Worm (Caenorhabditis elegans): Measurements from ENCODE around the gene cox-6B.

Gene cox-6B

DNA sequence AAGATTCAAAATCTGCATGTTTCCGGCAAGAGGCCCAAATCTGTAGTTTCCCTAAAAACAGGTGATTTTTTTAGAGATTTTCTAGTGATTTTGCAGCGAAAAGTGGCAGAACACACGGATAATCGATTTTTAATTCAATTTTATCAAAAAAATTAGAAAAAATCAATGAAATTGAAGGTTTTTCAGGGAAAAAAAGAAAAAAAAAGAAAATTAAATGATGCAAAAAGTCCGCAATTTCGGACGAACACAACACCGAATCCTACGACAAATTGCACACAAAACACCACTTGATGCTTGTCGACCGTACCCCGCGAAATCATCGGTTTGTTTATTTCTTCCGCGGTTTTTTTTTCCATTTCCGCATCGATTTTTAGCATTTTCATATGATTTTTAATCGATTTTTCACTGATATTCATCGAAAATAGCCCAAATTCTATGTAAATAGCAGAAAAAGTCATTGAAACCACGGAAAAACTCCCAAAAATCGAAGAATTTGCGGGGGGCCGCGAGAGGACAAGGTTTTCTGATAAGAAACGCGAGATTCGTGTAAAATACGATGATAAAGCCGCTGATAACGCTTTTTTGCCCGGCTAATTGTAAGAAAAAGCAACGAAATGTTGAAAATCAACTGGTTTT lies 115.6 kb downstream of the cox-6B start, which contains the start of gene tufm-1:
Gene tufm-1 (minus strand): TSS at position 51 of the 636 bp plus-strand sequence.
- TF ChIP-seq nhr-11 (tag; optimal IDR thresholded peaks at IDR 0.05), result no peak
- TF ChIP-seq elt-1 (tag; optimal IDR thresholded peaks at IDR 0.05), result no peak
- peak; percentile 23 for TF ChIP-seq skn-1 (tag; optimal IDR thresholded peaks at IDR 0.05)
- peak; percentile 37 for TF ChIP-seq egl-5 (tag; optimal IDR thresholded peaks at IDR 0.05)
- TF ChIP-seq hmg-11 (tag; optimal IDR thresholded peaks at IDR 0.05), result peak; percentile 61
- TF ChIP-seq elt-2 (tag; optimal IDR thresholded peaks at IDR 0.05), result peak; percentile 48
- no peak for TF ChIP-seq nhr-23 (tag; optimal IDR thresholded peaks at IDR 0.05)
- no peak for TF ChIP-seq mml-1 (tag; optimal IDR thresholded peaks at IDR 0.05)
- TF ChIP-seq daf-12 (tag; optimal IDR thresholded peaks at IDR 0.05), result no peak
- TF ChIP-seq lin-39 (tag; optimal IDR thresholded peaks at IDR 0.05), result peak; percentile 18
- TF ChIP-seq lin-15B (tag; optimal IDR thresholded peaks at IDR 0.05), result peak; percentile 76
- TF ChIP-seq egl-27 (tag; optimal IDR thresholded peaks at IDR 0.05), result no peak
- peak; percentile 74 for TF ChIP-seq pha-4 (tag; optimal IDR thresholded peaks at IDR 0.05)
- no peak for TF ChIP-seq tbx-2 (tag; optimal IDR thresholded peaks at IDR 0.05)
- peak; percentile 90 for TF ChIP-seq nfya-1 (tag; optimal IDR thresholded peaks at IDR 0.05; ENCODE audit: insufficient read depth)
- TF ChIP-seq ceh-28 (tag; optimal IDR thresholded peaks at IDR 0.05), result peak; percentile 36
- TF ChIP-seq nhr-67 (tag; optimal IDR thresholded peaks at IDR 0.05), result no peak
- no peak for TF ChIP-seq fkh-10 (GFP tag; optimal IDR thresholded peaks at IDR 0.05)
- TF ChIP-seq ztf-4 (tag; optimal IDR thresholded peaks at IDR 0.05), result no peak

DNA sequence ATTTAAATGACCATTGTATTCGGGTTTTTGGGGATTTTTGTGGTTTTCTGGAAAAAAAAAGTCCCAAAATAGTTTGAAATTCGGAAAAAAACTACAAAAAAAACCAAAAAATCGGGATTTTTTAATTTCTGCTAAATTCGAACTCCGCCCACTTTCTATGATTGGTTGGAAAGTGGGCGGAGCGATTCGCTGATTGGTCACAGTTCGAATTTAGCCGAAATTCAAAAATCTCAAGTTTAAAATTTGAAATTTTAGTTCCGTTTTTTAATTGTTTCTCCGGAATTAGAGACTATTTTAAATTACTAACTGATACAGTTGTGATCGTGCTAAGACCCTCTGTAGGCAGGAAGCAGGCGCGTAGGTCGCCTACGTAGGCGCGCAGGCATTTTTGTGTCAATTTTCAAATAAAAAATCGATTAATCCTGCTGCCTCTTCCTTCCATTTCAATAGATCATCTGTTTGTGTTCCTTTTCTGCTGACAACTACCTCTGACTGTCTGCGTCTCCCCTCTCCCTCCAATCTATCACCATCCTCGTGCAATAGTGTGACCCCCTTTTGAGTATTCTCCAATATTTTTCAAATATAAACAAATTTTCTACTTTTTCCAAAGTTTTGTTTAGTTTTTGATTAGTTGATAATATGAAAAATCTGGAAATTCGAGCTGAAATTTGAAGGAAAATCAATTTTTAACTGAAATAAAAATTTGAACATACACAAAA lies 116.9 kb downstream of the cox-6B start:
- no peak for TF ChIP-seq aly-2 (tag; optimal IDR thresholded peaks at IDR 0.05)
- peak; percentile 93 for TF ChIP-seq nfya-1 (tag; optimal IDR thresholded peaks at IDR 0.05; ENCODE audit: insufficient read depth)
- TF ChIP-seq jun-1 (tag; optimal IDR thresholded peaks at IDR 0.05), result no peak
- no peak for TF ChIP-seq elt-2 (tag; optimal IDR thresholded peaks at IDR 0.05)
- TF ChIP-seq pha-4 (tag; optimal IDR thresholded peaks at IDR 0.05), result peak; percentile 48
- TF ChIP-seq hmg-11 (tag; optimal IDR thresholded peaks at IDR 0.05), result no peak
- TF ChIP-seq nhr-23 (tag; optimal IDR thresholded peaks at IDR 0.05), result peak; percentile 0

DNA sequence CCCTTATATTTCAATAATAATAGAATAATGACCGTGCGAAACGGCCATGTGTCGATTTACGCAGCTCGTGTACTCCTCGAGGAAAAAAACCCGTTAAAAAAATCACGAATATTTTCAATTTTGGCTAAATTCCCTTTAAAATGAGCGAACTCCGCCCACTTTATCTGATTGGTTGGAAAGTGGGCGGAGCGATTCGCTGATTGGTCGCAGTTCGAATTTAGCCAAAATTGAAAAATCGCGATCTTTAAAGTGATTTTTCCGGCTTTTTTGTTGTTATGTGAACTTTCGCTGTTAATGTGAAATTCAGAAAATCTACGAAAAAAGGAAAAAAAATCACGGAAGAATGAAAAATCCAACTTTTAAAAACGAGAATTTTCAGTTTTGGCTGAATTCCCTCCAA lies 118.4 kb downstream of the cox-6B start:
- TF ChIP-seq nfya-1 (tag; optimal IDR thresholded peaks at IDR 0.05; ENCODE audit: insufficient read depth) (peak; percentile 77), nhr-76 (tag; optimal IDR thresholded peaks at IDR 0.05) (no peak)

DNA sequence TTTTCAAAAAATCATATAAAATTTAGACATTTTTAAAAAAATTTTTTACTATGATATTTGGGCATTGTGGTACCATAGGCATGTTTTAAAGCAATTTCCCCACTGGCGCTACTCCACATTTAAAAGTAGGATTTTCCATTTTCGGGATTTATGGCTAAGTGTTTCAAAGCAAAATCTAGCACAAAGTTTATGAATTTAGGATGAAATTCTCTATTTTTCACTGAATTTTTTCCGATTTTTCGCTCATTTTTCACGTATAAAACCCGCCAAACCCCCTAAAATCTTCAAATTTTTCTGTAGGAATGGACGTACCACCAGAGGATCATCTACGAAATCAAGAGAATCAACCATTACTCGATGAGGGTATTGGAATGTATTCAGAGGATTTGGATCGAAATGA lies 119.5 kb downstream of the cox-6B start, which contains the start of gene pipp-4P:
Gene pipp-4P (plus strand): TSS at position 301 of the 400 bp plus-strand sequence.
- TF ChIP-seq eor-1 (tag; optimal IDR thresholded peaks at IDR 0.05), result no peak
- TF ChIP-seq ceh-9 (tag; optimal IDR thresholded peaks at IDR 0.05), result no peak
- TF ChIP-seq nfya-1 (tag; optimal IDR thresholded peaks at IDR 0.05; ENCODE audit: insufficient read depth), result no peak
- no peak for TF ChIP-seq ztf-11 (tag; optimal IDR thresholded peaks at IDR 0.05)
- no peak for TF ChIP-seq ama-1 (optimal IDR thresholded peaks at IDR 0.05)
- no peak for TF ChIP-seq lsy-12 (tag; optimal IDR thresholded peaks at IDR 0.05)
- no peak for TF ChIP-seq R02D3.7 (tag; optimal IDR thresholded peaks at IDR 0.05)
- no peak for TF ChIP-seq ceh-16 (tag; optimal IDR thresholded peaks at IDR 0.05)
- no peak for TF ChIP-seq snpc-4 (tag; optimal IDR thresholded peaks at IDR 0.05)
- no peak for TF ChIP-seq ztf-4 (tag; optimal IDR thresholded peaks at IDR 0.05)

DNA sequence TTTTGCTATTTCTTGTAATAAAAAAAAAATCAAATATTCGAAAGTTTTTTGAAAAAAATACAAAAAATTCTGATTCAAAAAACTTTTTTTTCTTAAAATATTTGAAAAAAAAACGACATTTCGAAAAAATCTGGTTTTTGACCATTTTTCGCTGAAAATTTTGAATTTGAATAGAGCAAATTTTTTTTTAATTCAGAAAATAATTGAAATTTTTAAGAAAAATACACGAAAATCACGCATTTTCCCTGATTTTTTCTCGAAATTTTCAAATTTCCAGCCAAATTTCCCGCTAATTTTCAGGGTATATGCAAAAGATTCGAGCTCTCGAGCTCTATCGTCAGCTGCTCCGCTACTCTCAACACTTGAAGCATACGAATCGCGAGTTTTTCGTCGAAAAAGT lies 127.3 kb downstream of the cox-6B start, which contains the start of gene Y71H2AM.1:
Gene Y71H2AM.1 (plus strand): TSS at position 301 of the 400 bp plus-strand sequence.
- TF ChIP-seq nhr-67 (tag; optimal IDR thresholded peaks at IDR 0.05) (no peak), tbx-2 (tag; optimal IDR thresholded peaks at IDR 0.05) (no peak), daf-12 (tag; optimal IDR thresholded peaks at IDR 0.05) (no peak), nhr-76 (tag; optimal IDR thresholded peaks at IDR 0.05) (no peak), aly-2 (tag; optimal IDR thresholded peaks at IDR 0.05) (no peak), unc-62 (GFP tag; optimal IDR thresholded peaks at IDR 0.05) (no peak), mdl-1 (tag; optimal IDR thresholded peaks at IDR 0.05) (no peak), ceh-9 (tag; optimal IDR thresholded peaks at IDR 0.05) (no peak)
